Fruit fly (Drosophila melanogaster): ENCODE data around the gene CG17258.

Gene CG17258

DNA sequence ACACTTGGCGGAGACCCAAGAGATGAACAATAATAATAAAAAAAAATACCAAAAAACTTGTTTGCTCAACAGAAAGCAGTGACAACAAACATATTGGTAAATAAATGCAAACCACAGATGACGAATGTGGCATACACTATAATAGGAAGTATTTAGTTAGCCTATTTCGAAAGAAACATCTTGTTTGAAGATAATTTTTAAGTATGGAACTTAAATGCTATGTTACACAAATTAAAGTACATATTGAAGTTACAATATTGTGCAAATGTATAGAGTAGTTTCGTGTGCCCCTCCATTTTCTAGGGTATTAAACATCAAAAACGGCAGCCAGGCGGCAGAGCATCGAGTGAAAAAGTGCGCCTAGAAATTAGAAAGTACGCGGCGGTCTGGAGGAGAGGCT, 31.7 kb downstream of the CG17258 start (continued):
- TF ChIP-seq CG5180 (GFP tag; optimal IDR thresholded peaks at IDR 0.05) (peak; percentile 47), pan (optimal IDR thresholded peaks at IDR 0.05) (no peak), pan (GFP tag; optimal IDR thresholded peaks at IDR 0.05 in 1 of 2, IDR thresholded peaks at IDR 0.05 in 1 of 2) (peak in 1 of 2 experiments; percentile 50), CG7839 (tag; optimal IDR thresholded peaks at IDR 0.05) (peak; percentile 54), CG7987 (GFP tag; optimal IDR thresholded peaks at IDR 0.05) (no peak), CG4820 (GFP tag; optimal IDR thresholded peaks at IDR 0.05) (peak; percentile 12), CG12744 (GFP tag; optimal IDR thresholded peaks at IDR 0.05) (no peak), D19A (tag; optimal IDR thresholded peaks at IDR 0.05) (peak; percentile 87), cg (GFP tag; optimal IDR thresholded peaks at IDR 0.05) (no peak), MESR4 (GFP tag; optimal IDR thresholded peaks at IDR 0.05) (no peak), ttk (GFP tag; IDR thresholded peaks at IDR 0.05) (peak; percentile 14; the same call in 1 of the 2 replicates), MBD-R2 (GFP tag; IDR thresholded peaks at IDR 0.05) (no peak), Hr51 (GFP tag; optimal IDR thresholded peaks at IDR 0.05) (peak in 1 of 2 experiments; percentile 73), fd3F (GFP tag; optimal IDR thresholded peaks at IDR 0.05) (peak; percentile 6), bsh (GFP tag; optimal IDR thresholded peaks at IDR 0.05) (peak in 1 of 2 experiments; percentile 61), psq (GFP tag; optimal IDR thresholded peaks at IDR 0.05) (no peak), CG6689 (GFP tag; IDR thresholded peaks at IDR 0.05) (peak; percentile 38; the same call in 1 of the 2 replicates), p53 (GFP tag; optimal IDR thresholded peaks at IDR 0.05) (no peak), cwo (GFP tag; optimal IDR thresholded peaks at IDR 0.05) (no peak), Neu2 (GFP tag; optimal IDR thresholded peaks at IDR 0.05; ENCODE audit: borderline replicate concordance) (no peak), CG1602 (GFP tag; optimal IDR thresholded peaks at IDR 0.05) (no peak), lab (GFP tag; optimal IDR thresholded peaks at IDR 0.05) (peak; percentile 51), dmrt99B (tag; optimal IDR thresholded peaks at IDR 0.05) (peak; percentile 86), CG10366 (GFP tag; IDR thresholded peaks at IDR 0.05) (peak; percentile 40; the same call in 1 of the 2 replicates), CG18262 (tag; optimal IDR thresholded peaks at IDR 0.05) (peak; percentile 63), CG11093 (GFP tag; IDR thresholded peaks at IDR 0.05) (peak; percentile 28; the same call in 1 of the 3 replicates), CG11723 (GFP tag; optimal IDR thresholded peaks at IDR 0.05) (peak; percentile 20), CG12769 (tag; optimal IDR thresholded peaks at IDR 0.05) (peak; percentile 30), Ssrp (tag; optimal IDR thresholded peaks at IDR 0.05) (peak; percentile 50), schlank (tag; optimal IDR thresholded peaks at IDR 0.05) (no peak), CG12659 (GFP tag; optimal IDR thresholded peaks at IDR 0.05) (peak; percentile 57), CG1529 (GFP tag; optimal IDR thresholded peaks at IDR 0.05) (peak; percentile 69), aop (GFP tag; IDR thresholded peaks at IDR 0.05) (no peak), CG30403 (GFP tag; optimal IDR thresholded peaks at IDR 0.05) (peak; percentile 24), dpn (GFP tag; optimal IDR thresholded peaks at IDR 0.05) (peak in 1 of 2 experiments; percentile 41), Tbp (GFP tag; optimal IDR thresholded peaks at IDR 0.05) (no peak), HLH3B (GFP tag; IDR thresholded peaks at IDR 0.05) (peak; percentile 61), lola (GFP tag; optimal IDR thresholded peaks at IDR 0.05) (peak in 1 of 3 experiments; percentile 19), Blimp-1 (GFP tag; optimal IDR thresholded peaks at IDR 0.05) (peak; percentile 77), unpg (GFP tag; optimal IDR thresholded peaks at IDR 0.05) (peak; percentile 69), CG10654 (GFP tag; optimal IDR thresholded peaks at IDR 0.05) (peak; percentile 16), row (GFP tag; IDR thresholded peaks at IDR 0.05) (peak; percentile 51; the same call in 2 of the 3 replicates), CG13424 (tag; optimal IDR thresholded peaks at IDR 0.05) (peak; percentile 64), CG6254 (GFP tag; optimal IDR thresholded peaks at IDR 0.05) (peak; percentile 43), Hr78 (GFP tag; optimal IDR thresholded peaks at IDR 0.05) (peak in 1 of 2 experiments; percentile 9), TFAM (GFP tag; optimal IDR thresholded peaks at IDR 0.05) (no peak), onecut (GFP tag; IDR thresholded peaks at IDR 0.05) (peak; percentile 25; the same call in 1 of the 2 replicates), HLHmδ (GFP tag; optimal IDR thresholded peaks at IDR 0.05) (no peak), odd (GFP tag; optimal IDR thresholded peaks at IDR 0.05) (peak; percentile 51)
